Worm (Caenorhabditis elegans): Measurements from ENCODE around the gene nspg-13.

nspg-13 gene

DNA sequence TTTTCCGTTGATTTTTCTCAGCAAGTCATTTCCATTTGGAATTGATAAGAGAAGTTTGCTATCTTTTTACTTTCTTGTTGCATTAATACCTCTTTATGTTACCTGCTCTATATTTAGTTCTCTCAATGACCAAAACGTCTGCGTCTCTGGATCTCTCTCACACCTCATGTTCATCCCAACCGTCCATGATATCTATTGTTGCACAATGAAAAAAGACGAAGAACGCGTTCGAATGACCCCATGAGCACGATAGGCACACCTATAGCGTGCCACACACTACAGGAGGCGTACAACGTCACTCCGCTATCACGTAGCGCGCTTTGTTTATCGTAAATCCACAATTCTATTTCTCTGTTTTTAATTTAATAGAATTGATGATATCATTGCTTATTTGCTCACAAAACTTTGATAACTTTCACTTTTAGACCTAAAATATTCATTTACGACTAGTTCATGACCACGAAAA lies 24.2 kb downstream of the nspg-13 start, which contains the start of gene Y34B4A.2 (continued):
- TF ChIP-seq nhr-42 (GFP tag; IDR thresholded peaks at IDR 0.05) (no peak), nhr-48 (tag; optimal IDR thresholded peaks at IDR 0.05) (peak; percentile 1), lir-3 (tag; optimal IDR thresholded peaks at IDR 0.05) (no peak), php-3 (GFP tag; IDR thresholded peaks at IDR 0.05) (peak; percentile 53; the same call in 1 of the 2 replicates), aha-1 (tag) (peak; percentile 27), T26A8.4 (GFP tag; IDR thresholded peaks at IDR 0.05) (0 out of 2 replicates have a peak, but pooled peaks have one; percentile 32), spr-1 (tag; optimal IDR thresholded peaks at IDR 0.05) (no peak), set-16 (GFP tag; IDR thresholded peaks at IDR 0.05) (no peak), gei-8 (GFP tag; optimal IDR thresholded peaks at IDR 0.05) (no peak), snpc-1.2 (GFP tag; IDR thresholded peaks at IDR 0.05) (no peak), F49E8.2 (tag; optimal IDR thresholded peaks at IDR 0.05; ENCODE audit: borderline replicate concordance) (no peak), ceh-20 (GFP tag; IDR thresholded peaks at IDR 0.05) (no peak), F10B5.3 (tag; optimal IDR thresholded peaks at IDR 0.05) (no peak), ces-1 (GFP tag; optimal IDR thresholded peaks at IDR 0.05) (no peak), nhr-111 (GFP tag; optimal IDR thresholded peaks at IDR 0.05) (no peak), mes-2 (tag; optimal IDR thresholded peaks at IDR 0.05; ENCODE audit: poor library complexity, severe bottlenecking) (peak; percentile 53), hmg-1.1 (GFP tag; IDR thresholded peaks at IDR 0.05) (no peak), dmd-6 (GFP tag; IDR thresholded peaks at IDR 0.05) (peak; percentile 60), ceh-28 (tag; optimal IDR thresholded peaks at IDR 0.05) (no peak), Y75B8A.6 (GFP tag; IDR thresholded peaks at IDR 0.05) (no peak), R02D3.7 (tag; optimal IDR thresholded peaks at IDR 0.05) (peak; percentile 36), nhr-28 (tag; optimal IDR thresholded peaks at IDR 0.05) (peak; percentile 96), mdl-1 (tag; optimal IDR thresholded peaks at IDR 0.05) (no peak), skn-1 (tag; optimal IDR thresholded peaks at IDR 0.05) (no peak), vab-7 (GFP tag; IDR thresholded peaks at IDR 0.05) (no peak), arid-1 (GFP tag; conservative IDR thresholded peaks at IDR 0.05) (no peak), nhr-10 (tag; optimal IDR thresholded peaks at IDR 0.05) (no peak), nhr-102 (tag; optimal IDR thresholded peaks at IDR 0.05) (peak; percentile 34), F37D6.2 (tag; optimal IDR thresholded peaks at IDR 0.05) (no peak), daf-8 (GFP tag; IDR thresholded peaks at IDR 0.05) (no peak), nhr-11 (tag; optimal IDR thresholded peaks at IDR 0.05) (no peak), mxl-3 (GFP tag; optimal IDR thresholded peaks at IDR 0.05) (no peak), duxl-1 (tag; optimal IDR thresholded peaks at IDR 0.05; ENCODE audit: poor library complexity) (peak; percentile 2), lin-29 (GFP tag; IDR thresholded peaks at IDR 0.05) (no peak), daf-12 (tag; optimal IDR thresholded peaks at IDR 0.05) (no peak), pqm-1 (tag; optimal IDR thresholded peaks at IDR 0.05) (peak; percentile 15), mdt-29 (GFP tag; IDR thresholded peaks at IDR 0.05) (no peak), ZK546.5 (tag; optimal IDR thresholded peaks at IDR 0.05) (no peak), unc-62 (GFP tag; optimal IDR thresholded peaks at IDR 0.05 in 1 of 2) (peak in 1 of 2 experiments; percentile 96), unc-62 (tag; optimal IDR thresholded peaks at IDR 0.05) (no peak), lin-1 (GFP tag; IDR thresholded peaks at IDR 0.05) (no peak), ceh-32 (tag; optimal IDR thresholded peaks at IDR 0.05; ENCODE audit: poor library complexity) (no peak), mep-1 (tag; optimal IDR thresholded peaks at IDR 0.05) (peak; percentile 51), mxl-2 (GFP tag; conservative IDR thresholded peaks at IDR 0.05) (no peak), hlh-30 (tag; optimal IDR thresholded peaks at IDR 0.05; ENCODE audit: insufficient read depth) (peak; percentile 71), ceh-82 (tag; optimal IDR thresholded peaks at IDR 0.05) (no peak), dpl-1 (GFP tag; optimal IDR thresholded peaks at IDR 0.05) (peak; percentile 34), zip-11 (GFP tag; IDR thresholded peaks at IDR 0.05) (no peak)
